Fruit fly (Drosophila melanogaster): ENCODE measurements around the gene peb.

DNA sequence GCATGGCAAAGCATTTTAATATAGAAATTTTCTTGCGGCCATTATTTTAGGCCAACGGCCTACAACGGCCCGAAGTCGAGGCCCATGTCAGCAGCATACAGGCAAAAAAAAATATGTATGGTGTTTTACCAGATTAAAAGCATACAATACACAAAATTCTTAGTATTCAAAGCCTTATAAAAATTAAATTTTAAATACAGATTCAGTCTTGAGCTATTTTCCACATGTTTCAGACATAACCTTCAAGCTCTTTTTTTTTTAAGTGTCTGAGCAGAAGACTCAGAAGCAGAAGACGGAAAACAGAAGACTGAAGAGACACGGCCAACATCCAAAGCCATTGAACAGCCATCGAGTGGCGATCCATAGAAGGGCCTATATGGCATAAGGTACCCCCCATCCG, 35.6 kb upstream of the peb start:
- TF ChIP-seq CG8478 (optimal IDR thresholded peaks at IDR 0.05) (no peak), CTCF (optimal IDR thresholded peaks at IDR 0.05) (no peak)

All from S2 (cell line).